Fruit fly (Drosophila melanogaster) whole organism, prepupa: Measurements from ENCODE around the gene CG11356.
"Not testable (repeated sequence)": the region's sequence is repeated elsewhere in the genome, so short reads cannot be mapped to it uniquely, and the experiment has no call there.

Experiments
- CG10631 ChIP-seq: fragments of 200-800 bp; sonication (Bioruptor generic); optimal IDR thresholded peaks from 2 replicates; lab custom pipeline; 2016; ENCODE audit warnings: missing biosample characterization, missing genetic modification characterization
- CG11902 ChIP-seq: fragments of 200-800 bp; sonication (Bioruptor generic); optimal IDR thresholded peaks from 3 replicates; lab custom pipeline; 2016; ENCODE audit warnings: missing biosample characterization, missing genetic modification characterization
- CG15336 ChIP-seq: fragments of 200-800 bp; sonication (Bioruptor generic); IDR thresholded peaks from 2 replicates; pipeline ENCODE4 v1.3.6; 2022; ENCODE audit warnings: missing biosample characterization, missing genetic modification characterization
- CG1621 ChIP-seq: fragments of 200-800 bp; sonication (Bioruptor generic); optimal IDR thresholded peaks from 3 replicates; lab custom pipeline; 2018; ENCODE audit warnings: missing biosample characterization, mild to moderate bottlenecking, missing genetic modification characterization
- CG16779 ChIP-seq: fragments of 200-800 bp; sonication (Bioruptor generic); optimal IDR thresholded peaks from 3 replicates; lab custom pipeline; 2017; ENCODE audit warnings: missing biosample characterization, mild to moderate bottlenecking, missing genetic modification characterization
- CG3032 ChIP-seq: fragments of 200-800 bp; optimal IDR thresholded peaks from 2 replicates; lab custom pipeline; 2019; ENCODE audit warnings: missing biosample characterization, mild to moderate bottlenecking, missing genetic modification characterization, moderate library complexity
- CG32006 ChIP-seq: fragments of 200-800 bp; sonication (Bioruptor generic); optimal IDR thresholded peaks from 3 replicates; lab custom pipeline; 2017; ENCODE audit warnings: missing biosample characterization, mild to moderate bottlenecking, missing genetic modification characterization
- CG34406 ChIP-seq: fragments of 200-800 bp; sonication (Bioruptor generic); optimal IDR thresholded peaks from 3 replicates; lab custom pipeline; 2016; ENCODE audit warnings: missing biosample characterization, missing genetic modification characterization
- CG6163 ChIP-seq: fragments of 200-800 bp; sonication (Bioruptor generic); IDR thresholded peaks from 3 replicates; pipeline ENCODE4 v1.3.6; 2022; ENCODE audit warnings: missing biosample characterization, missing genetic modification characterization
- CG6276 ChIP-seq: fragments of 200-800 bp; sonication (Bioruptor generic); optimal IDR thresholded peaks from 2 replicates; lab custom pipeline; 2017; ENCODE audit warnings: missing biosample characterization, mild to moderate bottlenecking, missing genetic modification characterization
- CG6808 ChIP-seq: fragments of 200-800 bp; sonication (Bioruptor generic); optimal IDR thresholded peaks from 3 replicates; lab custom pipeline; 2017; ENCODE audit warnings: missing biosample characterization, missing genetic modification characterization, mild to moderate bottlenecking, moderate library complexity, missing genetic modification reagents
- CG6854 ChIP-seq: fragments of 200-800 bp; sonication (Bioruptor generic); optimal IDR thresholded peaks from 2 replicates; lab custom pipeline; 2017; ENCODE audit warnings: missing biosample characterization, mild to moderate bottlenecking, missing genetic modification characterization
- CG7368 ChIP-seq: fragments of 200-800 bp; sonication (Bioruptor generic); optimal IDR thresholded peaks from 3 replicates; lab custom pipeline; 2016; ENCODE audit warnings: missing biosample characterization, missing genetic modification characterization
- CG8119 ChIP-seq: fragments of 200-800 bp; sonication (Bioruptor generic); IDR thresholded peaks from 3 replicates; pipeline ENCODE4 v1.3.6; 2022; ENCODE audit warnings: missing biosample characterization, missing genetic modification characterization
- CG8319 ChIP-seq: fragments of 200-800 bp; sonication (Bioruptor generic); optimal IDR thresholded peaks from 3 replicates; lab custom pipeline; 2016; ENCODE audit warnings: missing biosample characterization, missing genetic modification characterization
- CG8632 ChIP-seq: fragments of 200-800 bp; sonication (Bioruptor generic); optimal IDR thresholded peaks from 3 replicates; lab custom pipeline; 2016; ENCODE audit warnings: missing biosample characterization, missing genetic modification characterization
- Eip75B ChIP-seq: fragments of 200-800 bp; sonication (Bioruptor generic); optimal IDR thresholded peaks from 3 replicates; lab custom pipeline; 2016; ENCODE audit warnings: missing biosample characterization, missing genetic modification characterization
- Eip78C ChIP-seq: fragments of 200-800 bp; sonication (Bioruptor generic); peaks from one replicate; lab custom pipeline; 2016; ENCODE audit warnings: missing biosample characterization, missing genetic modification characterization
- Eip93F ChIP-seq: fragments of 200-800 bp; sonication (Bioruptor generic); optimal IDR thresholded peaks from 2 replicates; lab custom pipeline; 2016; ENCODE audit warnings: missing biosample characterization, mild to moderate bottlenecking, missing genetic modification characterization
- Ets21C ChIP-seq: fragments of 200-800 bp; sonication (Bioruptor generic); optimal IDR thresholded peaks from 3 replicates; lab custom pipeline; 2016; ENCODE audit warnings: missing biosample characterization, missing genetic modification characterization
- Gug ChIP-seq: fragments of 200-800 bp; sonication (Bioruptor generic); IDR thresholded peaks from 2 replicates; pipeline ENCODE4 v1.3.6; 2022; ENCODE audit warnings: missing biosample characterization, missing genetic modification characterization
- Hr39 ChIP-seq: fragments of 200-800 bp; sonication (Bioruptor generic); optimal IDR thresholded peaks from 2 replicates; lab custom pipeline; 2016; ENCODE audit warnings: missing biosample characterization, missing genetic modification characterization
- Hr4 ChIP-seq: fragments of 200-800 bp; sonication (Bioruptor generic); optimal IDR thresholded peaks from 3 replicates; lab custom pipeline; 2016; ENCODE audit warnings: missing biosample characterization, missing genetic modification characterization
- Lpt ChIP-seq: fragments of 200-800 bp; sonication (Bioruptor generic); optimal IDR thresholded peaks from 3 replicates; lab custom pipeline; 2016; ENCODE audit warnings: missing biosample characterization, missing genetic modification characterization
- Met ChIP-seq: fragments of 200-800 bp; sonication (Bioruptor generic); optimal IDR thresholded peaks from 3 replicates; lab custom pipeline; 2016; ENCODE audit warnings: missing biosample characterization, missing genetic modification characterization
- OdsH ChIP-seq: fragments of 200-800 bp; sonication (Bioruptor generic); optimal IDR thresholded peaks from 3 replicates; lab custom pipeline; 2016; ENCODE audit warnings: missing biosample characterization, missing genetic modification characterization
- Smox ChIP-seq: fragments of 200-800 bp; sonication (Bioruptor generic); optimal IDR thresholded peaks from 3 replicates; lab custom pipeline; 2016; ENCODE audit warnings: missing biosample characterization, missing genetic modification characterization
- Sox14 ChIP-seq: fragments of 200-800 bp; sonication (Bioruptor generic); optimal IDR thresholded peaks from 3 replicates; lab custom pipeline; 2016; ENCODE audit warnings: missing biosample characterization, missing genetic modification characterization
- Sox15 ChIP-seq: fragments of 200-800 bp; sonication (Bioruptor generic); optimal IDR thresholded peaks from 3 replicates; lab custom pipeline; 2016; ENCODE audit warnings: missing biosample characterization, missing genetic modification characterization
- cyc ChIP-seq: fragments of 200-800 bp; sonication (Bioruptor generic); optimal IDR thresholded peaks from 3 replicates; lab custom pipeline; 2016; ENCODE audit warnings: missing biosample characterization, missing genetic modification characterization
- dac ChIP-seq: fragments of 200-800 bp; sonication (Bioruptor generic); optimal IDR thresholded peaks from 2 replicates; lab custom pipeline; 2017; ENCODE audit warnings: missing biosample characterization, mild to moderate bottlenecking, missing genetic modification characterization
- dsx ChIP-seq: fragments of 200-800 bp; optimal IDR thresholded peaks from 3 replicates; lab custom pipeline; 2019; ENCODE audit warnings: missing biosample characterization, mild to moderate bottlenecking, missing genetic modification characterization, moderate library complexity; ENCODE audit not compliant: poor library complexity, severe bottlenecking
- eg ChIP-seq: fragments of 200-800 bp; sonication (Bioruptor generic); IDR thresholded peaks from 3 replicates; pipeline ENCODE4 v1.3.6; 2022; ENCODE audit warnings: missing biosample characterization, missing genetic modification characterization
- fd59A ChIP-seq: fragments of 200-800 bp; sonication (Bioruptor generic); optimal IDR thresholded peaks from 2 replicates; lab custom pipeline; 2017; ENCODE audit warnings: missing biosample characterization, mild to moderate bottlenecking, missing genetic modification characterization, missing genetic modification reagents
- fkh ChIP-seq: fragments of 200-800 bp; sonication (Bioruptor generic); optimal IDR thresholded peaks from 3 replicates; lab custom pipeline; 2017; ENCODE audit warnings: missing biosample characterization, mild to moderate bottlenecking, missing genetic modification characterization, moderate library complexity
- lz ChIP-seq: fragments of 200-800 bp; sonication (Bioruptor generic); optimal IDR thresholded peaks from 3 replicates; lab custom pipeline; 2016; ENCODE audit warnings: missing biosample characterization, missing genetic modification characterization
- net ChIP-seq: fragments of 200-800 bp; sonication (Bioruptor generic); optimal IDR thresholded peaks from 3 replicates; lab custom pipeline; 2016; ENCODE audit warnings: missing biosample characterization, missing genetic modification characterization
- salr ChIP-seq, 2 experiments: fragments of 200-800 bp; sonication (Bioruptor generic); optimal IDR thresholded peaks; 3 replicates each; lab custom pipeline; 2016 to 2018; ENCODE audit warnings: missing biosample characterization in 2 of 2, missing genetic modification characterization in 2 of 2, mild to moderate bottlenecking in 1 of 2
- ss ChIP-seq, 2 experiments: fragments of 200-800 bp; sonication (Bioruptor generic); optimal IDR thresholded peaks; 2 replicates in 1 of 2; 3 replicates in 1 of 2; lab custom pipeline; 2017 to 2018; ENCODE audit warnings: mild to moderate bottlenecking in 2 of 2, missing biosample characterization in 2 of 2, missing genetic modification characterization in 2 of 2, moderate library complexity in 1 of 2
- svp ChIP-seq: fragments of 200-800 bp; sonication (Bioruptor generic); peaks from one replicate; lab custom pipeline; 2016; ENCODE audit warnings: missing biosample characterization, missing genetic modification characterization
- topi ChIP-seq: fragments of 200-800 bp; sonication (Bioruptor generic); optimal IDR thresholded peaks from 3 replicates; lab custom pipeline; 2016; ENCODE audit warnings: missing biosample characterization, missing genetic modification characterization
- vri ChIP-seq: fragments of 200-800 bp; sonication (Bioruptor generic); optimal IDR thresholded peaks from 3 replicates; lab custom pipeline; 2016; ENCODE audit warnings: missing biosample characterization, mild to moderate bottlenecking, missing genetic modification characterization

The CG11356 gene

dm6 chrX:12086925-12087324 lies 16.7 kb downstream of the CG11356 start, which contains the start of gene CG15734:
Gene CG15734 (minus strand): TSS chrX:12087025.
- not testable (repeated sequence) for TF ChIP-seq CG11902, topi, CG6808 (GFP tag; lab: Kevin White, UChicago)

- TF ChIP-seq Gug (GFP tag; lab: Robert Waterston, UW) (no peak), CG7368 (GFP tag; lab: Kevin White, UChicago) (no peak), CG6276 (GFP tag; lab: Kevin White, UChicago) (no peak), Met (GFP tag; lab: Kevin White, UChicago) (no peak), CG10631 (GFP tag; lab: Kevin White, UChicago) (no peak), Ets21C (GFP tag; lab: Kevin White, UChicago) (no peak), svp (no peak), CG3032 (tag; lab: Kevin White, UChicago) (no peak), CG34406 (GFP tag; lab: Kevin White, UChicago) (no peak)
These were observed 17.9 kb downstream of the CG11356 start for dm6 chrX:12085694-12086093.

dm6 chrX:12084406-12084805 lies 19.2 kb downstream of the CG11356 start:
- TF ChIP-seq CG8119 (GFP tag; lab: Robert Waterston, UW) (no peak), Gug (GFP tag; lab: Robert Waterston, UW) (no peak), Sox15 (GFP tag; lab: Kevin White, UChicago) (no peak), Eip78C (GFP tag; lab: Kevin White, UChicago) (peak; percentile 40), eg (GFP tag; lab: Robert Waterston, UW) (no peak), Hr39 (GFP tag; lab: Kevin White, UChicago) (peak; percentile 2)

- no peak for TF ChIP-seq Hr4
- TF ChIP-seq topi (GFP tag; lab: Kevin White, UChicago), result peak; percentile 2
- TF ChIP-seq Eip78C (GFP tag; lab: Kevin White, UChicago), result peak; percentile 53
- peak; percentile 2 for TF ChIP-seq Met (GFP tag; lab: Kevin White, UChicago)
- peak; percentile 10 for TF ChIP-seq cyc
- TF ChIP-seq Hr39 (GFP tag; lab: Kevin White, UChicago), result no peak
- TF ChIP-seq svp, result peak; percentile 60
These were observed 21.4 kb downstream of the CG11356 start for dm6 chrX:12082244-12082643.

dm6 chrX:12076243-12076642 lies 27.4 kb downstream of the CG11356 start:
- TF ChIP-seq fkh (GFP tag; lab: Kevin White, UChicago) (no peak), lz (GFP tag; lab: Kevin White, UChicago) (no peak), Lpt (GFP tag; lab: Kevin White, UChicago) (no peak), vri (GFP tag; lab: Kevin White, UChicago) (no peak), CG34406 (GFP tag; lab: Kevin White, UChicago) (no peak), Smox (no peak), Sox14 (GFP tag; lab: Kevin White, UChicago) (no peak), CG8319 (GFP tag; lab: Kevin White, UChicago) (no peak), Sox15 (GFP tag; lab: Kevin White, UChicago) (no peak), CG32006 (GFP tag; lab: Kevin White, UChicago) (peak; percentile 30), Ets21C (GFP tag; lab: Kevin White, UChicago) (no peak), Eip78C (GFP tag; lab: Kevin White, UChicago) (peak; percentile 62), CG1621 (tag; lab: Kevin White, UChicago) (no peak), CG8632 (GFP tag; lab: Kevin White, UChicago) (no peak), dac (GFP tag; lab: Kevin White, UChicago) (no peak), CG7368 (GFP tag; lab: Kevin White, UChicago) (no peak), salr (GFP tag; optimal IDR thresholded peaks at IDR 0.05; lab: Kevin White, UChicago) (no peak), CG8119 (GFP tag; lab: Robert Waterston, UW) (0 out of 3 replicates have a peak, but pooled peaks have one; percentile 27), Gug (GFP tag; lab: Robert Waterston, UW) (no peak), ss (GFP tag; optimal IDR thresholded peaks at IDR 0.05; lab: Kevin White, UChicago) (peak in 1 of 2 experiments; percentile 24), CG15336 (GFP tag; lab: Robert Waterston, UW) (no peak), OdsH (no peak), Eip75B (no peak), eg (GFP tag; lab: Robert Waterston, UW) (no peak), dsx (no peak), CG10631 (GFP tag; lab: Kevin White, UChicago) (peak; percentile 5), CG6854 (GFP tag; lab: Kevin White, UChicago) (no peak), Met (GFP tag; lab: Kevin White, UChicago) (no peak), CG6808 (GFP tag; lab: Kevin White, UChicago) (no peak), CG6163 (GFP tag; lab: Robert Waterston, UW) (no peak), Eip93F (GFP tag; lab: Kevin White, UChicago) (no peak), fd59A (GFP tag; lab: Kevin White, UChicago) (no peak), net (GFP tag; lab: Kevin White, UChicago) (no peak), CG16779 (tag; lab: Kevin White, UChicago) (no peak)
